Worm (Caenorhabditis elegans) whole organism, young adult: ENCODE measurements around the gene lgc-20.

Experiments
- C06A6.2 ChIP-seq: fragments of 200-800 bp; sonication (Bioruptor generic); conservative IDR thresholded peaks from 2 replicates; pipeline ENCODE4 v1.3.6; 2022; ENCODE audit warnings: missing genetic modification characterization, missing compliant biosample characterization
- C17E4.6 ChIP-seq: fragments of 200-800 bp; sonication (Bioruptor generic); IDR thresholded peaks from 2 replicates; pipeline ENCODE4 v1.3.6; 2022; ENCODE audit warnings: missing genetic modification reagents, missing genetic modification characterization, missing compliant biosample characterization
- F10E7.11 ChIP-seq: sonication (generic microtip); optimal IDR thresholded peaks from 2 replicates; lab custom pipeline; 2017; ENCODE audit warnings: mild to moderate bottlenecking, missing genetic modification characterization, moderate library complexity, missing compliant biosample characterization
- F23B12.7 ChIP-seq: sonication (generic microtip); optimal IDR thresholded peaks from 2 replicates; lab custom pipeline; 2017; ENCODE audit warnings: missing genetic modification characterization, mild to moderate bottlenecking, missing compliant biosample characterization, antibody characterized with exemption, moderate library complexity; ENCODE audit not compliant: insufficient read depth
- F33H1.4 ChIP-seq: fragments of 200-800 bp; sonication (Bioruptor generic); IDR thresholded peaks from 2 replicates; pipeline ENCODE4 v1.3.6; 2022; ENCODE audit warnings: missing genetic modification reagents, missing genetic modification characterization, missing compliant biosample characterization
- F52B5.7 ChIP-seq: sonication (generic microtip); optimal IDR thresholded peaks from 2 replicates; lab custom pipeline; 2016; ENCODE audit warnings: mild to moderate bottlenecking, missing genetic modification characterization, missing compliant biosample characterization
- F55B11.4 ChIP-seq: sonication (generic microtip); optimal IDR thresholded peaks from 2 replicates; lab custom pipeline; 2016; ENCODE audit warnings: missing compliant biosample characterization, missing genetic modification characterization, borderline replicate concordance; ENCODE audit not compliant: insufficient read depth
- F57A8.1 ChIP-seq: fragments of 200-800 bp; sonication (Bioruptor generic); optimal IDR thresholded peaks from 2 replicates; lab custom pipeline; 2018; ENCODE audit warnings: mild to moderate bottlenecking, missing genetic modification characterization, moderate library complexity, missing compliant biosample characterization
- K12H6.12 ChIP-seq: fragments of 200-800 bp; sonication (Bioruptor generic); optimal IDR thresholded peaks from 2 replicates; lab custom pipeline; 2018; ENCODE audit warnings: mild to moderate bottlenecking, missing genetic modification characterization, missing compliant biosample characterization
- Y53F4B.3 ChIP-seq: fragments of 200-800 bp; sonication (Bioruptor generic); IDR thresholded peaks from 2 replicates; pipeline ENCODE4 v1.3.6; 2022; ENCODE audit warnings: missing genetic modification reagents, missing genetic modification characterization, missing compliant biosample characterization
- Y56A3A.18 ChIP-seq: fragments of 200-800 bp; sonication (Bioruptor generic); IDR thresholded peaks from 2 replicates; pipeline ENCODE4 v1.3.6; 2022; ENCODE audit warnings: missing genetic modification reagents, missing genetic modification characterization, missing compliant biosample characterization
- bed-1 ChIP-seq: fragments of 200-800 bp; sonication (Bioruptor generic); IDR thresholded peaks from 2 replicates; pipeline ENCODE4 v1.3.6; 2022; ENCODE audit warnings: missing genetic modification reagents, missing genetic modification characterization, missing compliant biosample characterization
- bed-2 ChIP-seq: fragments of 200-800 bp; sonication (Bioruptor generic); IDR thresholded peaks from 2 replicates; pipeline ENCODE4 v1.3.6; 2022; ENCODE audit warnings: missing genetic modification reagents, missing genetic modification characterization, missing compliant biosample characterization
- ccch-3 ChIP-seq: fragments of 200-800 bp; sonication (Bioruptor generic); optimal IDR thresholded peaks from 2 replicates; lab custom pipeline; 2018; ENCODE audit warnings: mild to moderate bottlenecking, missing genetic modification characterization, missing compliant biosample characterization
- cebp-1 ChIP-seq, 2 experiments: fragments of 200-800 bp in 1 of 2; sonication (Bioruptor generic) in 1 of 2; sonication (generic microtip) in 1 of 2; IDR thresholded peaks in 1 of 2; optimal IDR thresholded peaks in 1 of 2; 2 replicates each; pipeline versions ENCODE4 v1.3.6 to Lab custom; 2017 to 2022; ENCODE audit warnings: missing compliant biosample characterization in 2 of 2, missing genetic modification characterization in 2 of 2, mild to moderate bottlenecking in 1 of 2, missing genetic modification reagents in 1 of 2, moderate library complexity in 1 of 2
- cebp-2 ChIP-seq: fragments of 200-800 bp; sonication (Bioruptor generic); IDR thresholded peaks from 2 replicates; pipeline ENCODE4 v1.3.6; 2022; ENCODE audit warnings: missing genetic modification characterization, missing compliant biosample characterization
- ceh-79 ChIP-seq: sonication (generic microtip); optimal IDR thresholded peaks from 2 replicates; lab custom pipeline; 2017; ENCODE audit warnings: mild to moderate bottlenecking, missing genetic modification characterization, missing compliant biosample characterization
- dox-1 ChIP-seq: fragments of 200-800 bp; sonication (Bioruptor generic); IDR thresholded peaks from 2 replicates; pipeline ENCODE4 v1.3.6; 2022; ENCODE audit warnings: missing genetic modification reagents, missing genetic modification characterization, missing compliant biosample characterization
- dpl-1 ChIP-seq: fragments of 150-350 bp; optimal IDR thresholded peaks from 2 replicates; lab custom pipeline; 2014; ENCODE audit warnings: missing biosample characterization, missing genetic modification reagents, missing genetic modification characterization
- egl-44 ChIP-seq: fragments of 200-800 bp; sonication (Bioruptor generic); IDR thresholded peaks from 2 replicates; pipeline ENCODE4 v1.3.6; 2022; ENCODE audit warnings: missing genetic modification reagents, missing genetic modification characterization, missing compliant biosample characterization
- ets-4 ChIP-seq: fragments of 200-800 bp; sonication (Bioruptor generic); optimal IDR thresholded peaks from 2 replicates; lab custom pipeline; 2018; ENCODE audit warnings: mild to moderate bottlenecking, missing genetic modification characterization, missing compliant biosample characterization
- him-1 ChIP-seq: sonication (generic microtip); optimal IDR thresholded peaks from 2 replicates; lab custom pipeline; 2016; ENCODE audit warnings: missing genotype, missing genetic modification reagents, missing genetic modification characterization, missing compliant biosample characterization
- hlh-12 ChIP-seq: sonication (generic microtip); optimal IDR thresholded peaks from 2 replicates; lab custom pipeline; 2016; ENCODE audit warnings: missing genetic modification characterization, missing compliant biosample characterization
- hlh-26 ChIP-seq: fragments of 200-800 bp; sonication (Bioruptor generic); conservative IDR thresholded peaks from 2 replicates; pipeline ENCODE4 v1.3.6; 2022; ENCODE audit warnings: missing genetic modification reagents, missing genetic modification characterization, missing compliant biosample characterization
- hmg-1.2 ChIP-seq: fragments of 200-800 bp; sonication (Bioruptor generic); IDR thresholded peaks from 2 replicates; pipeline ENCODE4 v1.3.6; 2022; ENCODE audit warnings: missing genetic modification reagents, missing genetic modification characterization, missing compliant biosample characterization
- hrde-1 ChIP-seq: sonication (generic microtip); optimal IDR thresholded peaks from 2 replicates; lab custom pipeline; 2016; ENCODE audit warnings: missing genetic modification characterization, mild to moderate bottlenecking, missing compliant biosample characterization, moderate library complexity, missing genotype, missing genetic modification reagents, borderline replicate concordance
- let-526 ChIP-seq: fragments of 200-800 bp; sonication (Bioruptor generic); IDR thresholded peaks from 2 replicates; pipeline ENCODE4 v1.3.6; 2022; ENCODE audit warnings: missing genetic modification reagents, missing genetic modification characterization, missing compliant biosample characterization
- let-607 ChIP-seq, 2 experiments: fragments of 200-800 bp in 1 of 2; sonication (Bioruptor generic) in 1 of 2; sonication (generic microtip) in 1 of 2; optimal IDR thresholded peaks; 2 replicates each; lab custom pipeline; 2016 to 2018; ENCODE audit warnings: mild to moderate bottlenecking in 2 of 2, missing compliant biosample characterization in 2 of 2, missing genetic modification characterization in 2 of 2, moderate library complexity in 2 of 2, missing genotype in 1 of 2
- lsy-27 ChIP-seq: sonication (generic microtip); optimal IDR thresholded peaks from 2 replicates; lab custom pipeline; 2017; ENCODE audit warnings: missing genetic modification characterization, mild to moderate bottlenecking, missing compliant biosample characterization, antibody characterized with exemption, missing genotype, borderline replicate concordance; ENCODE audit not compliant: insufficient read depth
- madf-8 ChIP-seq: fragments of 200-800 bp; sonication (Bioruptor generic); conservative IDR thresholded peaks from 2 replicates; pipeline ENCODE4 v1.3.6; 2022; ENCODE audit warnings: missing genetic modification reagents, missing genetic modification characterization, missing compliant biosample characterization
- mel-28 ChIP-seq: sonication (generic microtip); optimal IDR thresholded peaks from 2 replicates; lab custom pipeline; 2016; ENCODE audit warnings: borderline replicate concordance, mild to moderate bottlenecking, missing genetic modification characterization, missing compliant biosample characterization
- mes-4 ChIP-seq: sonication (generic microtip); optimal IDR thresholded peaks from 2 replicates; lab custom pipeline; 2016; ENCODE audit warnings: missing genotype, missing genetic modification characterization, missing compliant biosample characterization
- mxl-1 ChIP-seq: sonication (generic microtip); optimal IDR thresholded peaks from 2 replicates; lab custom pipeline; 2016; ENCODE audit warnings: missing genetic modification characterization, missing compliant biosample characterization
- nfya-2 ChIP-seq: fragments of 200-800 bp; sonication (Bioruptor generic); IDR thresholded peaks from 2 replicates; pipeline ENCODE4 v1.3.6; 2022; ENCODE audit warnings: missing genetic modification reagents, missing genetic modification characterization, missing compliant biosample characterization
- nhr-120 ChIP-seq: fragments of 200-800 bp; sonication (Bioruptor generic); IDR thresholded peaks from 2 replicates; pipeline ENCODE4 v1.3.6; 2022; ENCODE audit warnings: missing genetic modification characterization, missing compliant biosample characterization
- nhr-80 ChIP-seq: sonication (generic microtip); optimal IDR thresholded peaks from 2 replicates; lab custom pipeline; 2016; ENCODE audit warnings: missing genetic modification characterization, missing compliant biosample characterization
- pbrm-1 ChIP-seq: fragments of 200-800 bp; sonication (Bioruptor generic); IDR thresholded peaks from 2 replicates; pipeline ENCODE4 v1.3.6; 2022; ENCODE audit warnings: missing genetic modification reagents, missing genetic modification characterization, missing compliant biosample characterization
- repo-1 ChIP-seq: sonication (generic microtip); optimal IDR thresholded peaks from 2 replicates; lab custom pipeline; 2017; ENCODE audit warnings: mild to moderate bottlenecking, missing genetic modification characterization, missing compliant biosample characterization
- sea-2 ChIP-seq: fragments of 200-800 bp; sonication (Bioruptor generic); IDR thresholded peaks from 2 replicates; pipeline ENCODE4 v1.3.6; 2022; ENCODE audit warnings: missing genetic modification characterization, missing compliant biosample characterization
- snpc-3.4 ChIP-seq: sonication (generic microtip); optimal IDR thresholded peaks from 2 replicates; lab custom pipeline; 2017; ENCODE audit warnings: missing genetic modification characterization, mild to moderate bottlenecking, missing compliant biosample characterization, antibody characterized with exemption, moderate library complexity, missing genotype, missing genetic modification reagents
- snpc-4 ChIP-seq, 5 experiments: fragments of 150-350 bp in 1 of 5; sonication (generic microtip) in 4 of 5; optimal IDR thresholded peaks; 2 replicates each; lab custom pipeline; 2014 to 2018; ENCODE audit warnings: missing genetic modification characterization in 5 of 5, missing biosample characterization in 3 of 5, antibody characterized with exemption in 2 of 5, mild to moderate bottlenecking in 2 of 5, missing compliant biosample characterization in 2 of 5, missing genotype in 2 of 5, moderate library complexity in 2 of 5, missing genetic modification reagents in 1 of 5
- unc-62 ChIP-seq: fragments of 150-350 bp; optimal IDR thresholded peaks from 2 replicates; lab custom pipeline; 2014; ENCODE audit warnings: missing biosample characterization, missing genetic modification reagents, missing genetic modification characterization
- zfh-2 ChIP-seq: fragments of 200-800 bp; sonication (Bioruptor generic); conservative IDR thresholded peaks from 2 replicates; pipeline ENCODE4 v1.3.6; 2022; ENCODE audit warnings: missing genetic modification reagents, missing genetic modification characterization, missing compliant biosample characterization
- zim-3 ChIP-seq: sonication (generic microtip); optimal IDR thresholded peaks from 2 replicates; lab custom pipeline; 2017; ENCODE audit warnings: mild to moderate bottlenecking, missing genetic modification characterization, moderate library complexity, missing compliant biosample characterization
- ztf-22 ChIP-seq: fragments of 200-800 bp; sonication (Bioruptor generic); optimal IDR thresholded peaks from 2 replicates; lab custom pipeline; 2018; ENCODE audit warnings: mild to moderate bottlenecking, missing genetic modification characterization, moderate library complexity, missing compliant biosample characterization

The lgc-20 gene

DNA sequence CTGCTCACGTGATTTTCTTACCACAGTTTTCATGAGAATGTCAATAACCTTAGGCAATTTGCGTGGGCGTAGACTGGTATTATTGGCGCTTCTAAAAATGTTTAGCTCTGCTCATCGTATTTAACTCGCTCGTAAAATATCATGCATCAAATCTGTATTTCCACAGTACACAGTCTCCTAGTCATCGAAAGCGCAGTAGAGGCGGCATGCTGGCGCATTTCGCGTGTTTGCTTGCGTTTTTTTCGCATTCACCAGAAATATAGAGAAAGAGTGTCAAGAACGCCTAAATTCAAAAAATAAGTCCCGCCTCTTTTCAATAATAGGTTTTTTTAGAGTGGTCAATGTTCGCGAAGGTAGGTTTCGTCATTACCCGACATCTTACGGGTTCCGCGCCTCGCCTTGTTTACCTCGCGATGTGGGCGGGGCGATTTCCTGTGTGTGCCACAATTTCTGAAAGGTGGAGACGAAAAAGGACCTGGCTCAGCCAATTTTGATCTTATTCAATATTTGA, 33.2 kb upstream of the lgc-20 start (continued):
- TF ChIP-seq zfh-2 (GFP tag; lab: Robert Waterston, UW) (no peak), hlh-26 (GFP tag; lab: Robert Waterston, UW) (no peak), F33H1.4 (GFP tag; lab: Robert Waterston, UW) (peak; percentile 74), mes-4 (tag; lab: Kevin White, UChicago) (peak; percentile 13), egl-44 (GFP tag; lab: Robert Waterston, UW) (no peak; the same call in 1 of the 2 replicates), pbrm-1 (peak; percentile 96), cebp-2 (0 out of 2 replicates have a peak, but pooled peaks have one; percentile 57), nhr-120 (GFP tag; lab: Robert Waterston, UW) (no peak), K12H6.12 (no peak), Y56A3A.18 (GFP tag; lab: Robert Waterston, UW) (peak; percentile 87; the same call in 1 of the 2 replicates), mel-28 (tag; lab: Kevin White, UChicago) (peak; percentile 20), him-1 (tag; lab: Kevin White, UChicago) (peak; percentile 94), hmg-1.2 (GFP tag; lab: Robert Waterston, UW) (peak; percentile 85), bed-1 (GFP tag; lab: Robert Waterston, UW) (0 out of 2 replicates have a peak, but pooled peaks have one; percentile 75), ceh-79 (tag; lab: Kevin White, UChicago) (peak; percentile 60), let-607 (tag; optimal IDR thresholded peaks at IDR 0.05; lab: Kevin White, UChicago) (peak; percentile 34 to 77), F52B5.7 (peak; percentile 88), Y53F4B.3 (GFP tag; lab: Robert Waterston, UW) (peak; percentile 82), dox-1 (GFP tag; lab: Robert Waterston, UW) (peak; percentile 97), cebp-1 (GFP tag; IDR thresholded peaks at IDR 0.05; lab: Robert Waterston, UW) (no peak), cebp-1 (tag; optimal IDR thresholded peaks at IDR 0.05; lab: Kevin White, UChicago) (peak; percentile 69), F57A8.1 (GFP tag; lab: Kevin White, UChicago) (no peak), repo-1 (peak; percentile 93), snpc-3.4 (tag; lab: Kevin White, UChicago) (peak; percentile 88), F55B11.4 (tag; lab: Kevin White, UChicago) (no peak), dpl-1 (GFP tag; lab: Kevin White, UChicago) (no peak), C17E4.6 (GFP tag; lab: Robert Waterston, UW) (peak; percentile 95), ets-4 (GFP tag; lab: Kevin White, UChicago) (no peak), sea-2 (GFP tag; lab: Robert Waterston, UW) (no peak), zim-3 (tag; lab: Kevin White, UChicago) (peak; percentile 71), ccch-3 (GFP tag; lab: Kevin White, UChicago) (no peak), unc-62 (no peak), F23B12.7 (peak; percentile 31), let-526 (GFP tag; lab: Robert Waterston, UW) (0 out of 2 replicates have a peak, but pooled peaks have one; percentile 39), C06A6.2 (0 out of 2 replicates have a peak, but pooled peaks have one; percentile 54), nfya-2 (no peak), bed-2 (GFP tag; lab: Robert Waterston, UW) (no peak), snpc-4 (GFP tag; optimal IDR thresholded peaks at IDR 0.05; lab: Kevin White, UChicago) (peak; percentile 93), snpc-4 (tag; optimal IDR thresholded peaks at IDR 0.05; lab: Kevin White, UChicago) (peak; percentile 95 to 99 (median 96)), lsy-27 (tag; lab: Kevin White, UChicago) (no peak), madf-8 (GFP tag; lab: Robert Waterston, UW) (peak; percentile 75), nhr-80 (tag; lab: Kevin White, UChicago) (peak; percentile 44), hrde-1 (peak; percentile 95), mxl-1 (tag; lab: Kevin White, UChicago) (peak; percentile 22), ztf-22 (GFP tag; lab: Kevin White, UChicago) (no peak), F10E7.11 (tag; lab: Kevin White, UChicago) (no peak), hlh-12 (no peak)
